Fruit fly (Drosophila melanogaster): ENCODE results near the gene CG18223.

The CG18223 gene

DNA sequence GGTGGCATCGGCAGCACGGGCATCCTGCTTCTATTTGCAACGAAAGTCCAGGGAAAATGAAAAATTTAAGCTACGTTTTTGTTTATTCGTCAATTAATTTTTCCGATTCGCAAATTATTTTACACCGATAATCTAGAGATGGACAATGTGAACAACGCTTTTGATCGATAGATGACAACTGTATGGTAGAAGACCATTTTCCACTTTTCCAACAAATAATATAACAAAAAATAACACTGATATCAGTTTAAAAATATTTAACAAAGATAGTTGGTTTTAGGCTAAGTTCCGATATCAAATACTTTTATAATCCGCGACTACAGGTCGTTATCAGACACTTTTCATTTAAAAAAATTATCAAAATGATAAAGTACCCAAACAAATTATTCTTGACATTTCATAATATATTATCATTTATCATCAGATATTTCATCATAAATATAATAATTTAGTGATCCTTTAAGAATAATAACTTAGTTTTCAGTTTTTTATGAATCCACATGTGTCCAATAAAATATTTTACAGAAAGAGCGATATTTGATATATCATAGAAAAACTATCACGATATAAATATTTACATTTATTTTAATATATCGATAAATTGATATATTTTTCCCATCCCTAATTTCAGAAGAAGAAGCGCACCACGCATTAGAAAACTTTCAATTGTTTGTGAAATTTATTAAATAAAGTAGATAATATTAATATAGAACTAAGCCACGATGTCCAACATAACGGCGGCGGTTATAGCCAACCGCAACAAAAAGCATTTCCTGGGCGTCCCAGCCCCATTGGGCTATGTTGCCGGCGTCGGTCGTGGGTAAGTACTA lies 15.1 kb downstream of the CG18223 start, which contains the start of the genes CSN1b and Prp6:
CSN1b (minus strand) TSS at position 159 of the 830 bp plus-strand sequence.
Prp6 (plus strand) TSS at position 601 of the 830 bp plus-strand sequence.
- TF ChIP-seq tj (GFP tag; optimal IDR thresholded peaks at IDR 0.05) (peak; percentile 12), Crg-1 (GFP tag; optimal IDR thresholded peaks at IDR 0.05) (no peak)

- no peak for TF ChIP-seq kay (GFP tag; ENCODE audit: borderline replicate concordance)
- no peak for TF ChIP-seq ovo (GFP tag; optimal IDR thresholded peaks at IDR 0.05)
- no peak for TF ChIP-seq CG14711 (tag; optimal IDR thresholded peaks at IDR 0.05)
- no peak for TF ChIP-seq pad (GFP tag; optimal IDR thresholded peaks at IDR 0.05)
- TF ChIP-seq Mnt (GFP tag; optimal IDR thresholded peaks at IDR 0.05): no peak
- no peak for TF ChIP-seq Hr96 (GFP tag; optimal IDR thresholded peaks at IDR 0.05)
- TF ChIP-seq bab1 (GFP tag; optimal IDR thresholded peaks at IDR 0.05): peak; percentile 64
- TF ChIP-seq CG33017 (tag; optimal IDR thresholded peaks at IDR 0.05): no peak
- peak; percentile 9 for TF ChIP-seq CG1620 (GFP tag; optimal IDR thresholded peaks at IDR 0.05)
- TF ChIP-seq CG7101 (tag; optimal IDR thresholded peaks at IDR 0.05): no peak
- TF ChIP-seq toe (GFP tag; optimal IDR thresholded peaks at IDR 0.05): no peak
- TF ChIP-seq CG11617 (GFP tag; optimal IDR thresholded peaks at IDR 0.05): no peak
Measured at dm6 chr3L:18901411-18901810, 18.7 kb downstream of the CG18223 start, which contains the start of the genes arx and CG6843. TSS of gene arx (minus strand) at chr3L:18901554. TSS of gene CG6843 (plus strand) at chr3L:18901594.

DNA sequence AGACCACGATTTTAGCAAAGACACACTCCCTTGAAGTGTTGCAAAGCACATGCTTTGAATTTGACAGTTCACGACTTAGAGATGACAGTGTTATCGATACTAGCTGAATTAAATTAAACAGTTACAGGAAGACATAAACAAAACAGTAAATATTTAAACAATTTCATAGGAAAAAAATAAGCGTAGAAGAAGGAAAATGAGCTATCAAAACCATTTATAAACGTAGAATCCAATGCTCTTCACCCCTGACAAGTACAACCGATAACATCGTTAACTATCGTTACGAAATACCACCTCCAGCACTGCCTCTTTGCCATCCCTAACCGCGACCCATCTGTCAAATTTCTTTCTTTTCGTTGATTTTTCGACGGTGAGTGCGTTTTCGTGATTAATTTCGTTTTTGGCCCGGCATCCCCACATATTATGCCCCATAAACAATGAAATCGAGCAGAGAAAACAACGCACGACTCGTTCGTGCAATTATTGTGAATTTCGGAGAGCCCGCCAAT lies 21.3 kb downstream of the CG18223 start, which contains the start of gene RpL26:
RpL26 (plus strand) TSS at position 106 of the 509 bp plus-strand sequence.
- no peak for TF ChIP-seq kay (GFP tag; ENCODE audit: borderline replicate concordance)
- peak; percentile 59 for TF ChIP-seq CG12768 (GFP tag; optimal IDR thresholded peaks at IDR 0.05)
- TF ChIP-seq Hr96 (GFP tag; optimal IDR thresholded peaks at IDR 0.05): peak; percentile 89
- peak; percentile 94 for TF ChIP-seq toe (GFP tag; optimal IDR thresholded peaks at IDR 0.05)
- TF ChIP-seq CG7045 (GFP tag; optimal IDR thresholded peaks at IDR 0.05): peak; percentile 65
- TF ChIP-seq Clk (GFP tag; optimal IDR thresholded peaks at IDR 0.05): peak; percentile 61
- peak; percentile 83 for TF ChIP-seq Mnt (GFP tag; optimal IDR thresholded peaks at IDR 0.05)
- peak; percentile 84 for TF ChIP-seq CG7101 (tag; optimal IDR thresholded peaks at IDR 0.05)
- no peak for TF ChIP-seq CG5204 (GFP tag; optimal IDR thresholded peaks at IDR 0.05)
- peak; percentile 87 for TF ChIP-seq Crg-1 (GFP tag; optimal IDR thresholded peaks at IDR 0.05)
- TF ChIP-seq CG1620 (GFP tag; optimal IDR thresholded peaks at IDR 0.05): peak; percentile 93
- no peak for TF ChIP-seq cnc (optimal IDR thresholded peaks at IDR 0.05)
- peak; percentile 64 for TF ChIP-seq tj (GFP tag; optimal IDR thresholded peaks at IDR 0.05)
- TF ChIP-seq CG14711 (tag; optimal IDR thresholded peaks at IDR 0.05): peak; percentile 48
- peak; percentile 86 for TF ChIP-seq CG11617 (GFP tag; optimal IDR thresholded peaks at IDR 0.05)
- TF ChIP-seq pad (GFP tag; optimal IDR thresholded peaks at IDR 0.05): peak; percentile 63
- TF ChIP-seq CG33017 (tag; optimal IDR thresholded peaks at IDR 0.05): peak; percentile 62
- peak; percentile 81 for TF ChIP-seq ovo (GFP tag; optimal IDR thresholded peaks at IDR 0.05)
- peak; percentile 25 for TF ChIP-seq cic (GFP tag; optimal IDR thresholded peaks at IDR 0.05)
- TF ChIP-seq bab1 (GFP tag; optimal IDR thresholded peaks at IDR 0.05): peak; percentile 78

dm6 chr3L:18898086-18898470 lies 22.0 kb downstream of the CG18223 start, which contains the start of gene CG3902:
TSS of gene CG3902 (minus strand) at chr3L:18898293.
- peak; percentile 72 for TF ChIP-seq CG33017 (tag; optimal IDR thresholded peaks at IDR 0.05)
- peak; percentile 45 for TF ChIP-seq CG7101 (tag; optimal IDR thresholded peaks at IDR 0.05)
- peak; percentile 29 for TF ChIP-seq Hr96 (GFP tag; optimal IDR thresholded peaks at IDR 0.05)
- peak; percentile 45 for TF ChIP-seq Crg-1 (GFP tag; optimal IDR thresholded peaks at IDR 0.05)
- no peak for TF ChIP-seq CG7045 (GFP tag; optimal IDR thresholded peaks at IDR 0.05)
- TF ChIP-seq CG14711 (tag; optimal IDR thresholded peaks at IDR 0.05): no peak
- peak; percentile 54 for TF ChIP-seq bab1 (GFP tag; optimal IDR thresholded peaks at IDR 0.05)
- no peak for TF ChIP-seq CG1620 (GFP tag; optimal IDR thresholded peaks at IDR 0.05)
- TF ChIP-seq cic (GFP tag; optimal IDR thresholded peaks at IDR 0.05): peak; percentile 61
- TF ChIP-seq tj (GFP tag; optimal IDR thresholded peaks at IDR 0.05): no peak
- no peak for TF ChIP-seq Clk (GFP tag; optimal IDR thresholded peaks at IDR 0.05)
- TF ChIP-seq toe (GFP tag; optimal IDR thresholded peaks at IDR 0.05): peak; percentile 2
- TF ChIP-seq Mnt (GFP tag; optimal IDR thresholded peaks at IDR 0.05): peak; percentile 85
- TF ChIP-seq CG5204 (GFP tag; optimal IDR thresholded peaks at IDR 0.05): no peak
- no peak for TF ChIP-seq ovo (GFP tag; optimal IDR thresholded peaks at IDR 0.05)
- TF ChIP-seq CG11617 (GFP tag; optimal IDR thresholded peaks at IDR 0.05): no peak
- TF ChIP-seq cnc (optimal IDR thresholded peaks at IDR 0.05): no peak
- no peak for TF ChIP-seq kay (GFP tag; ENCODE audit: borderline replicate concordance)
- no peak for TF ChIP-seq CG12768 (GFP tag; optimal IDR thresholded peaks at IDR 0.05)
- peak; percentile 3 for TF ChIP-seq pad (GFP tag; optimal IDR thresholded peaks at IDR 0.05)

dm6 chr3L:18897459-18898085 lies 22.5 kb downstream of the CG18223 start:
- TF ChIP-seq Mnt (GFP tag; optimal IDR thresholded peaks at IDR 0.05): no peak
- peak; percentile 95 for TF ChIP-seq tj (GFP tag; optimal IDR thresholded peaks at IDR 0.05)
- peak; percentile 49 for TF ChIP-seq cic (GFP tag; optimal IDR thresholded peaks at IDR 0.05)
- peak; percentile 31 for TF ChIP-seq pad (GFP tag; optimal IDR thresholded peaks at IDR 0.05)

Measured in whole organism, adult.